Worm (Caenorhabditis elegans): ENCODE measurements around the gene srd-31.

Gene srd-31

DNA sequence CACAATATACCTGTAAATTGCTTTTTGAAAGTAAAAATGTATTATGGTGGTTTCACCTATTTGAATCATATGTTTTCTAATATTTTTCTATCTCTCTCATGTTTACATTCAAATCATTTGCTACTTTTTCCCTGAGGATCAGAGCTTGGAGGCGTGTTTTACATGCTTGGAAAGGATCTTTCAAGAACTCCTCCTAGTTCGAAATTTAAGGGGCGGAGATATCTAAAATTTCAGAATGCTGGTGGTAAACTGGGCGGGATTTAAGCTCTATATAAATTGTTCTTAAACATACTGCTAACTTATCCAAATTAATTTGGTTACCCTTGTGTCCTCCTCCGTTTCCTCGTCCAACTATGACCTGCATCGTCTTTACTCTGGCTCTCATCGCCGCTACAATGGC lies 33.4 kb upstream of the srd-31 start, which contains the start of gene C12D5.5:
Gene C12D5.5, plus strand, starts transcription at position 301 of the 400 bp plus-strand sequence.
- no peak for TF ChIP-seq nhr-25 (tag; optimal IDR thresholded peaks at IDR 0.05)

DNA sequence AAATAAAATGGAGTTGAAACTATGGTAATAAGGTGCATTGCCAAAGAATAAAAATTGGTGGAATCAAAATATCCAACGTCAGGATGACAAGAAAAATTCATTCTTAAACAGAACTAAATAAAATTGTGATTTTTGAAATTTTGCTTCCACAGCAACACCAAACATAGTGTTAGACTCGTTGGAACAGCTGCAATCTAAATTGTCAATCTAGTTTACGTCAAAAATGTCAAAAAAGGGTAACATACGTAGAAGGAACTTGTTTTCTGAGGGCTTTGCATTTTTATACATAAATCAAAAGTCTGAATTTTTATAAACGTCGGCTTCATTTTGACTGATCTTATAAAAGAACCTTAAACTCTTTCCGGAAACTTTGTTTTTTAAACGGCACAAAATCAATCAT lies 19.0 kb upstream of the srd-31 start, which contains the start of gene srh-200:
Gene srh-200, minus strand, starts transcription at position 101 of the 400 bp plus-strand sequence.
- TF ChIP-seq elt-3 (tag; optimal IDR thresholded peaks at IDR 0.05) (no peak), skn-1 (tag; optimal IDR thresholded peaks at IDR 0.05) (no peak)

DNA sequence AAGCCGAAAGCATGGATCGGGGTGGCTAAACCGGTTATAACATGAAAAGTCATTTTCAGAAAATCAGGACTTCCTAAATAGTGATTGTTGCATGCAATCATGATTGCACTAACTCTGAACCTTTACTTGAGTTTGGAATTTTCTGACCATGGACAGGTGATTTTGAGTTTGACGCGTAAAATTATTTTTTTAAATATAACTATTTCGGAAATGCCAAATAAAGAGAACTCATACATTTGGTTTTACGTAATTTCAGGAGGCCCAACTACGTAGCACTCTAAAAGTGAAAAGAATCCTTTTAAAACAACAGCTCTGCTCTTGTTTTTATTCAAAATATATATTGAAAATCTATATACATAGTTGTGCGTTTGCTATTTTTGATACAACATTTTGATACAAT lies 17.2 kb upstream of the srd-31 start, which contains the start of gene srh-234:
Gene srh-234, minus strand, starts transcription at position 101 of the 400 bp plus-strand sequence.
- TF ChIP-seq R02D3.7 (tag; optimal IDR thresholded peaks at IDR 0.05) (no peak), mdl-1 (tag; optimal IDR thresholded peaks at IDR 0.05) (no peak), alr-1 (tag; optimal IDR thresholded peaks at IDR 0.05) (no peak), nhr-10 (tag; optimal IDR thresholded peaks at IDR 0.05) (no peak), sma-3 (GFP tag; optimal IDR thresholded peaks at IDR 0.05) (no peak), lsy-2 (tag; optimal IDR thresholded peaks at IDR 0.05) (no peak), zag-1 (tag; optimal IDR thresholded peaks at IDR 0.05) (no peak), ztf-11 (tag; optimal IDR thresholded peaks at IDR 0.05) (no peak), F13H6.1 (tag; optimal IDR thresholded peaks at IDR 0.05) (no peak), nhr-23 (tag; optimal IDR thresholded peaks at IDR 0.05) (no peak), nhr-25 (tag; optimal IDR thresholded peaks at IDR 0.05) (no peak), sem-4 (tag; optimal IDR thresholded peaks at IDR 0.05) (no peak), snpc-4 (tag; optimal IDR thresholded peaks at IDR 0.05) (no peak), lin-11 (tag; optimal IDR thresholded peaks at IDR 0.05) (no peak), elt-3 (tag; optimal IDR thresholded peaks at IDR 0.05) (no peak), ZK546.5 (tag; optimal IDR thresholded peaks at IDR 0.05) (no peak), mbf-1 (tag; optimal IDR thresholded peaks at IDR 0.05) (no peak)

DNA sequence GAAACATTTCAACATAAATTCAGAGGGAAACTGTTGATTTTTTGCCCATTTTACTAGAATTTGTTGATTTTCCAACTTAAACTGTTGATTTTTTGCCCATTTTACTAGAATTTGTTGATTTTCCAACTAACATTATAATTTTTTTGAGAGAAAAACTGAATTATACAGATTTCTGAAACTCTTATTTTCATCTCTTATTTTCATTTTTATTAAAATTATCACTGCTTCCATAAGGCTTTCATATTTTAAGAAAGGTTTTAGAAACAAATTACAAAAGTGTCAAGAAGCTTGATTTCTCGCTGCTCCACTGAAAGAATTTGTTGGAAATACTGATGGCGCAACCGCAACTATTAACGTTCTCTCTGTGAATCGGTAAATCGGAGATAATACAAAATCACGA lies 15.4 kb upstream of the srd-31 start:
- no peak for TF ChIP-seq gmeb-1 (tag; optimal IDR thresholded peaks at IDR 0.05)
- TF ChIP-seq ZK546.5 (tag; optimal IDR thresholded peaks at IDR 0.05), result no peak
- no peak for TF ChIP-seq mdl-1 (tag; optimal IDR thresholded peaks at IDR 0.05)
- TF ChIP-seq elt-1 (tag; optimal IDR thresholded peaks at IDR 0.05), result no peak
- no peak for TF ChIP-seq nhr-10 (tag; optimal IDR thresholded peaks at IDR 0.05)
- TF ChIP-seq ztf-1 (GFP tag; conservative IDR thresholded peaks at IDR 0.05), result no peak
- no peak for TF ChIP-seq dmd-4 (tag; optimal IDR thresholded peaks at IDR 0.05)
- TF ChIP-seq ceh-82 (tag; optimal IDR thresholded peaks at IDR 0.05), result no peak
- TF ChIP-seq nhr-12 (tag; optimal IDR thresholded peaks at IDR 0.05), result no peak
- TF ChIP-seq nhr-11 (tag; optimal IDR thresholded peaks at IDR 0.05), result no peak
- TF ChIP-seq unc-39 (tag; optimal IDR thresholded peaks at IDR 0.05), result no peak
- TF ChIP-seq ztf-11 (tag; optimal IDR thresholded peaks at IDR 0.05), result no peak
- no peak for TF ChIP-seq nhr-6 (tag; optimal IDR thresholded peaks at IDR 0.05)
- TF ChIP-seq peb-1 (tag; optimal IDR thresholded peaks at IDR 0.05), result no peak
- TF ChIP-seq blmp-1 (tag; optimal IDR thresholded peaks at IDR 0.05; ENCODE audit: insufficient read depth), result no peak
- TF ChIP-seq crh-2 (tag; optimal IDR thresholded peaks at IDR 0.05), result no peak
- TF ChIP-seq elt-3 (tag; optimal IDR thresholded peaks at IDR 0.05), result no peak
- no peak for TF ChIP-seq ama-1 (optimal IDR thresholded peaks at IDR 0.05)
- TF ChIP-seq lin-39 (tag; optimal IDR thresholded peaks at IDR 0.05), result no peak

DNA sequence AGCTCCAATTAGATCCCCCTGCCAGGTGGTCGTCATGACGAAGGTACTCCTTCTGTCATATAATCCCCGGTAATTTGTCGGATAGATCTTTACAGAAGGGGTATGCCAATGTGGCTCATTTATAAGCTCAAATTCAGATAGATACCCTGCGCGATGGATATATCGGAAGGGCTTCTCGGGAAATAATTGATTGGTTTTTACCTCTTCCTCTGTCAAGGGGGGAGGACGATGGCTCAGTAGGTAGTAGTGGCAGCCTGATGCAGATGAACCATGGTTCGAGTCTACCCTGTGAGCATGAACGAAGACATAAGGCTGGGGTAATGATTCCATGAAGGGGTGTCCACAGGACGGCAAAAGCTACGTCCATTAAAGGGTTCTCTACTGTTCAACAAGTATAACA lies 12.6 kb upstream of the srd-31 start:
- TF ChIP-seq nhr-77 (tag; optimal IDR thresholded peaks at IDR 0.05), result no peak
- no peak for TF ChIP-seq sma-9 (GFP tag; optimal IDR thresholded peaks at IDR 0.05)
- TF ChIP-seq sma-9 (tag; optimal IDR thresholded peaks at IDR 0.05), result no peak
- no peak for TF ChIP-seq mdl-1 (tag; optimal IDR thresholded peaks at IDR 0.05)
- TF ChIP-seq ztf-4 (tag; optimal IDR thresholded peaks at IDR 0.05), result no peak

DNA sequence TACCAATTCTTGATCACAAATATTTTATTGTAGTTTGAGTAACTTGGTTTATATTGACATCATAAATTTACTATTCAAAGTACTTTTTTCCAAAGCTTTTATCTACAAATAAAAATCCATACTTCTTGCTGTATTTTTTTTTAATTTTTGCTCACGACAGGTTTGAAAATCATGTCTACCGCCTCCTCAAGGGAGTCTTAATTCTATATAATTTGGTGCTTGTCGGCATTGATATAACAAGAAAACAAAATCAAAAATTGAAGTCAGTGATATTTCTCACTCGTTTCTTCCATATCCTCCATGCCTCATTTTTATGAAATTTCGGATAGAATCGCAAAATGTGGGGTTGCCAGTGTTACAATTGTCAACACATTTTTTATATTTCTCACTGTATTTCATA lies 10.9 kb upstream of the srd-31 start, which contains the start of gene str-47:
Gene str-47, plus strand, starts transcription at position 301 of the 400 bp plus-strand sequence.
- TF ChIP-seq alr-1 (tag; optimal IDR thresholded peaks at IDR 0.05) (no peak), ama-1 (optimal IDR thresholded peaks at IDR 0.05) (no peak), sma-9 (GFP tag; optimal IDR thresholded peaks at IDR 0.05) (no peak), sma-9 (tag; optimal IDR thresholded peaks at IDR 0.05) (no peak), gmeb-1 (tag; optimal IDR thresholded peaks at IDR 0.05) (no peak), lin-11 (tag; optimal IDR thresholded peaks at IDR 0.05) (no peak), nhr-11 (tag; optimal IDR thresholded peaks at IDR 0.05) (no peak), nhr-6 (tag; optimal IDR thresholded peaks at IDR 0.05) (no peak), nhr-129 (tag; optimal IDR thresholded peaks at IDR 0.05) (no peak), elt-1 (tag; optimal IDR thresholded peaks at IDR 0.05) (no peak), mab-5 (tag; optimal IDR thresholded peaks at IDR 0.05) (no peak), fos-1 (tag; optimal IDR thresholded peaks at IDR 0.05) (no peak), unc-62 (GFP tag; optimal IDR thresholded peaks at IDR 0.05) (no peak), sma-3 (GFP tag; optimal IDR thresholded peaks at IDR 0.05) (no peak), mbf-1 (tag; optimal IDR thresholded peaks at IDR 0.05) (no peak), peb-1 (tag; optimal IDR thresholded peaks at IDR 0.05) (no peak), nhr-21 (tag; optimal IDR thresholded peaks at IDR 0.05) (no peak)

Data from whole organism, L2 larva.